Worm (Caenorhabditis elegans): ENCODE measurements around the gene EEED8.15.

DNA sequence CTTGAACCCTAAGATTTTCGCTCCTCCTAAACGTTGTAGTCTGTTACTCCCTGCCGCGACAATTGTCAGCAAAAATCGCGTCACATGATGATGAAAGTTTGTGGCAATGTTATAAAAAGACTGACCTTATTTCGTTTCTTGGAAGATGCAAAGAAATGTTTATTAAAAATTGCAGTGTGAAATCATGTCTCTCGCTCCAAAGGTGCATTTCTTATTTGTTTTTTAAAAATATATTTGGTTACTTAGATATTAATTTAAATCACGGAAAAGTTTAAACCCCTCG lies 40.8 kb upstream of the EEED8.15 start:
- TF ChIP-seq flt-1 (GFP tag; IDR thresholded peaks at IDR 0.05) (no peak), ama-1 (optimal IDR thresholded peaks at IDR 0.05) (no peak)
